Worm (Caenorhabditis elegans): ENCODE results near the gene nhr-282.
"Not testable (repeated sequence)": the region's sequence is repeated elsewhere in the genome, so short reads cannot be mapped to it uniquely, and the experiment has no call there.

ce11 chrV:15811982-15812381 is at the start of gene nhr-282:
- not testable (repeated sequence) for TF ChIP-seq nhr-11 (tag; optimal IDR thresholded peaks at IDR 0.05); pqm-1 (tag; optimal IDR thresholded peaks at IDR 0.05); ceh-18 (tag; optimal IDR thresholded peaks at IDR 0.05); dmd-4 (tag; optimal IDR thresholded peaks at IDR 0.05; ENCODE audit: borderline replicate concordance); eyg-1 (tag; optimal IDR thresholded peaks at IDR 0.05); dve-1 (tag; optimal IDR thresholded peaks at IDR 0.05); tbx-2 (tag; optimal IDR thresholded peaks at IDR 0.05); mec-3 (tag; optimal IDR thresholded peaks at IDR 0.05; ENCODE audit: borderline replicate concordance); ceh-9 (tag; optimal IDR thresholded peaks at IDR 0.05); ama-1 (optimal IDR thresholded peaks at IDR 0.05); fkh-10 (GFP tag; optimal IDR thresholded peaks at IDR 0.05)
